Worm (Caenorhabditis elegans) whole organism, L4 larva: ENCODE data around the gene C32C4.16.
"Not testable (repeated sequence)": the region's sequence is repeated elsewhere in the genome, so short reads cannot be mapped to it uniquely, and the experiment has no call there.

Source experiments
- F49E8.2 ChIP-seq: sonication (generic microtip); optimal IDR thresholded peaks from 2 replicates; lab custom pipeline; 2016; ENCODE audit warnings: missing compliant biosample characterization, mild to moderate bottlenecking, missing genetic modification characterization, borderline replicate concordance
- R02D3.7 ChIP-seq: fragments of 150-350 bp; sonication (generic microtip); optimal IDR thresholded peaks from 3 replicates; lab custom pipeline; 2014; ENCODE audit warnings: missing biosample characterization, missing genetic modification characterization
- T26A8.4 ChIP-seq: fragments of 200-800 bp; sonication (Bioruptor generic); IDR thresholded peaks from 2 replicates; pipeline ENCODE4 v1.3.6; 2022; ENCODE audit warnings: missing genetic modification characterization, missing compliant biosample characterization
- Y48G9A.11 ChIP-seq: fragments of 200-800 bp; sonication (Bioruptor generic); IDR thresholded peaks from 2 replicates; pipeline ENCODE4 v1.3.6; 2022; ENCODE audit warnings: missing genetic modification reagents, missing genetic modification characterization, missing compliant biosample characterization
- arid-1 ChIP-seq: fragments of 200-800 bp; sonication (Bioruptor generic); conservative IDR thresholded peaks from 2 replicates; pipeline ENCODE4 v1.3.6; 2022; ENCODE audit warnings: missing genetic modification reagents, missing genetic modification characterization, missing compliant biosample characterization
- egl-27 ChIP-seq: sonication (generic microtip); optimal IDR thresholded peaks from 3 replicates; lab custom pipeline; 2017; ENCODE audit warnings: missing biosample characterization, missing genetic modification reagents, missing genetic modification characterization
- hlh-30 ChIP-seq: sonication (generic microtip); optimal IDR thresholded peaks from 2 replicates; lab custom pipeline; 2017; ENCODE audit warnings: antibody characterized with exemption, mild to moderate bottlenecking, missing genetic modification characterization, missing compliant biosample characterization; ENCODE audit not compliant: insufficient read depth
- lin-13 ChIP-seq: fragments of 150-350 bp; optimal IDR thresholded peaks from 2 replicates; lab custom pipeline; 2014; ENCODE audit warnings: missing biosample characterization, missing genetic modification reagents, missing genetic modification characterization
- nhr-11 ChIP-seq: fragments of 150-350 bp; optimal IDR thresholded peaks from 2 replicates; lab custom pipeline; 2014; ENCODE audit warnings: missing biosample characterization, missing genetic modification characterization
- unc-62 ChIP-seq, 3 experiments: fragments of 150-350 bp in 1 of 3; sonication (generic microtip); optimal IDR thresholded peaks in 2 of 3; peaks in 1 of 3; 1 replicate in 1 of 3; 2 replicates in 2 of 3; lab custom pipeline; 2014 to 2017; ENCODE audit warnings: missing biosample characterization in 3 of 3, missing genetic modification characterization in 3 of 3, missing genetic modification reagents in 3 of 3, missing genotype in 1 of 3

ce11 chrV:10638515-10638914 lies 8.8 kb upstream of the C32C4.16 start:
- not testable (repeated sequence) for TF ChIP-seq Y48G9A.11; hlh-30 (tag; lab: Kevin White, UChicago); arid-1; egl-27; nhr-11 (tag; lab: Kevin White, UChicago); F49E8.2 (tag; lab: Kevin White, UChicago); R02D3.7 (tag; lab: Kevin White, UChicago); lin-13 (GFP tag; lab: Kevin White, UChicago); unc-62 (GFP tag; optimal IDR thresholded peaks at IDR 0.05 in 1 of 2; lab: Kevin White, UChicago); unc-62 (tag; optimal IDR thresholded peaks at IDR 0.05; lab: Kevin White, UChicago); T26A8.4 (GFP tag; lab: Robert Waterston, UW)
